Fruit fly (Drosophila melanogaster) whole organism: Measurements from ENCODE around the gene wac.

Experiments used
- CG8478 ChIP-seq: fragments of >200 bp; optimal IDR thresholded peaks from 2 replicates; lab custom pipeline; 2018; ENCODE audit warnings: inconsistent platforms
- Dll ChIP-seq: fragments of >200 bp; optimal IDR thresholded peaks from 2 replicates; lab custom pipeline; 2017
- EcR ChIP-seq, 2 experiments: fragments of >200 bp; optimal IDR thresholded peaks; 2 replicates each; lab custom pipeline; 2017; ENCODE audit warnings: missing biosample characterization in 2 of 2, missing genetic modification characterization in 2 of 2, missing genetic modification reagents in 2 of 2
- pan ChIP-seq: fragments of >200 bp; optimal IDR thresholded peaks from 2 replicates; lab custom pipeline; 2017
- psq ChIP-seq: fragments of >200 bp; optimal IDR thresholded peaks from 2 replicates; lab custom pipeline; 2017
- usp ChIP-seq: fragments of >200 bp; optimal IDR thresholded peaks from 2 replicates; lab custom pipeline; 2017; ENCODE audit warnings: missing biosample characterization, missing genetic modification characterization, mixed read lengths

- TF ChIP-seq psq (lab: Kevin White, UChicago): no peak
- no peak for TF ChIP-seq pan
- no peak for TF ChIP-seq EcR (GFP tag; optimal IDR thresholded peaks at IDR 0.05; lab: Kevin White, UChicago)
- peak; percentile 45 for TF ChIP-seq CG8478
- TF ChIP-seq Dll (lab: Kevin White, UChicago): no peak
- no peak for TF ChIP-seq usp
These were observed 33.7 kb upstream of the wac start for dm6 chr3L:224004-224951.
